Fruit fly (Drosophila melanogaster): ENCODE measurements around the gene msd5.

Gene msd5

DNA sequence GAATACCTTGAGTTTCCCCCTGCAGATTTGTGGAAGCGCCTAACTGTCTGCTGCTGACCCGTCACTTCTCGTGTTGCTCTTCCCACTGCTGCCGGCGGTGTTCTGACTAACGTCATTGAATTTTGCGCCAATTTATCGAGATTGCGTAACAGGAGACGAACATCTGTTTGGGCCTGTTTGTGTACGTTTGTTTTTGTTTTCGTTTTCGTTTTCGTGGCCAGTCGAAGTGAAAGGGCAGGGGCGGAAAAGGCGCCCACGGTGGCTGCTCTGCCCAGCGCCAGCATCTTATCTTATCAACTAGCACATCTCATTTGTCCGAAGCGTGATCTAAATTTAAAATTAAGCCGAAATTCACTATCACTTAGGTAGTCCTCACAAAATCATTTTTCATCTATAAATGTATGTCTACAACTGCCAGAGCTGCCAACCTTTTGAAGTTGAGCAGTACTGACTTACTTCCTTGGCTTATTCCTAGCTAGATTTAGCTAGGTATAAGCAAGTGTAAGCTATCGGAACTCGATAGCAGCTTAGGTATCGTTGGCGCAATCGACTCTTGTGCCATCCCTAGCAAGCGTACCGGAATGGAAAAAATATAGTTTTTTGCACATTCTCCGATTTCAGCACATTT lies 25.8 kb downstream of the msd5 start, which contains the start of the genes Ctr9 and Nt5a (continued):
- TF ChIP-seq Fer1 (GFP tag; optimal IDR thresholded peaks at IDR 0.05): peak; percentile 52
- peak; percentile 67; the same call in 1 of the 2 replicates for TF ChIP-seq CG11247 (GFP tag; IDR thresholded peaks at IDR 0.05)
- TF ChIP-seq CG17568 (GFP tag; optimal IDR thresholded peaks at IDR 0.05): no peak
- TF ChIP-seq ase (GFP tag; IDR thresholded peaks at IDR 0.05): no peak
- TF ChIP-seq CG2120 (GFP tag; optimal IDR thresholded peaks at IDR 0.05): peak; percentile 84
- TF ChIP-seq CG12942 (GFP tag; optimal IDR thresholded peaks at IDR 0.05): peak; percentile 14
- TF ChIP-seq Tbp (GFP tag; optimal IDR thresholded peaks at IDR 0.05): no peak
- TF ChIP-seq CG4282 (GFP tag; optimal IDR thresholded peaks at IDR 0.05): peak; percentile 27
- TF ChIP-seq gt (GFP tag; IDR thresholded peaks at IDR 0.05): no peak
- no peak for TF ChIP-seq D19B (GFP tag; optimal IDR thresholded peaks at IDR 0.05)
- TF ChIP-seq MBD-R2 (GFP tag; IDR thresholded peaks at IDR 0.05): peak; percentile 97
- no peak for TF ChIP-seq pan (optimal IDR thresholded peaks at IDR 0.05)
- TF ChIP-seq pan (GFP tag; optimal IDR thresholded peaks at IDR 0.05 in 1 of 2, IDR thresholded peaks at IDR 0.05 in 1 of 2): no peak
- TF ChIP-seq CG14014 (GFP tag; IDR thresholded peaks at IDR 0.05): no peak
- no peak for TF ChIP-seq CG8290 (GFP tag; optimal IDR thresholded peaks at IDR 0.05)
- peak in 1 of 2 experiments; percentile 90 for TF ChIP-seq CG8290 (tag; optimal IDR thresholded peaks at IDR 0.05)
- TF ChIP-seq Lim3 (GFP tag; IDR thresholded peaks at IDR 0.05): no peak
- TF ChIP-seq CG2712 (tag; optimal IDR thresholded peaks at IDR 0.05): peak; percentile 58
- TF ChIP-seq kah (GFP tag; optimal IDR thresholded peaks at IDR 0.05): no peak
- TF ChIP-seq exex (tag; optimal IDR thresholded peaks at IDR 0.05): peak; percentile 49
- no peak for TF ChIP-seq CG6654 (GFP tag; optimal IDR thresholded peaks at IDR 0.05)
- TF ChIP-seq ci (GFP tag; IDR thresholded peaks at IDR 0.05): peak; percentile 67; the same call in 2 of the 3 replicates
- TF ChIP-seq ttk (GFP tag; IDR thresholded peaks at IDR 0.05): no peak
- TF ChIP-seq nom (GFP tag; optimal IDR thresholded peaks at IDR 0.05): no peak
- TF ChIP-seq bbx (GFP tag; IDR thresholded peaks at IDR 0.05; ENCODE audit: partially characterized antibody): peak; percentile 81
- TF ChIP-seq CG11696 (GFP tag; IDR thresholded peaks at IDR 0.05): no peak
- TF ChIP-seq CG14965 (GFP tag; optimal IDR thresholded peaks at IDR 0.05; ENCODE audit: borderline replicate concordance): no peak
- peak; percentile 53 to 100 for TF ChIP-seq Pdp1 (GFP tag; optimal IDR thresholded peaks at IDR 0.05)
- TF ChIP-seq Rx (GFP tag; IDR thresholded peaks at IDR 0.05): no peak
- no peak for TF ChIP-seq CG2202 (tag; optimal IDR thresholded peaks at IDR 0.05)
- no peak for TF ChIP-seq chm (GFP tag; IDR thresholded peaks at IDR 0.05)
- no peak for TF ChIP-seq luna (GFP tag; optimal IDR thresholded peaks at IDR 0.05)
- no peak for TF ChIP-seq CG3726 (GFP tag; IDR thresholded peaks at IDR 0.05)
- peak; percentile 65 for TF ChIP-seq CG13424 (tag; optimal IDR thresholded peaks at IDR 0.05)
- TF ChIP-seq kni (GFP tag; optimal IDR thresholded peaks at IDR 0.05): peak; percentile 79
- TF ChIP-seq CG4730 (GFP tag; IDR thresholded peaks at IDR 0.05): no peak
- TF ChIP-seq CG1233 (GFP tag; optimal IDR thresholded peaks at IDR 0.05): no peak
- peak; percentile 23 for TF ChIP-seq Dad (GFP tag; optimal IDR thresholded peaks at IDR 0.05)
- no peak for TF ChIP-seq CG30431 (GFP tag; optimal IDR thresholded peaks at IDR 0.05)
- peak; percentile 81 for TF ChIP-seq amos (GFP tag; IDR thresholded peaks at IDR 0.05; ENCODE audit: partially characterized antibody)
- no peak for TF ChIP-seq Dfd (GFP tag; optimal IDR thresholded peaks at IDR 0.05)
- no peak for TF ChIP-seq cad (GFP tag; optimal IDR thresholded peaks at IDR 0.05)
- TF ChIP-seq CG17802 (tag; optimal IDR thresholded peaks at IDR 0.05): peak; percentile 62
- peak in 1 of 3 experiments; percentile 29 for TF ChIP-seq Stat92E (GFP tag; optimal IDR thresholded peaks at IDR 0.05)
- peak; percentile 50 for TF ChIP-seq CG1647 (GFP tag; optimal IDR thresholded peaks at IDR 0.05)
- TF ChIP-seq CG8944 (GFP tag; optimal IDR thresholded peaks at IDR 0.05): peak; percentile 15
- no peak for TF ChIP-seq cwo (GFP tag; optimal IDR thresholded peaks at IDR 0.05)
- no peak for TF ChIP-seq CG31365 (tag; optimal IDR thresholded peaks at IDR 0.05)
- no peak for TF ChIP-seq CG4404 (GFP tag; IDR thresholded peaks at IDR 0.05)
- TF ChIP-seq sug (tag; optimal IDR thresholded peaks at IDR 0.05): peak; percentile 75
- TF ChIP-seq cg (GFP tag; optimal IDR thresholded peaks at IDR 0.05): no peak

All from whole organism, embryonic.